Worm (Caenorhabditis elegans): ENCODE results near the gene T09F5.1.

The T09F5.1 gene

ce11 chrV:15191971-15192370, 43.1 kb downstream of the T09F5.1 start:
- TF ChIP-seq elt-1 (tag; optimal IDR thresholded peaks at IDR 0.05; ENCODE audit: borderline replicate concordance, insufficient read depth) (no peak), nhr-237 (tag; optimal IDR thresholded peaks at IDR 0.05) (no peak), nhr-76 (tag; optimal IDR thresholded peaks at IDR 0.05) (no peak), tbx-8 (GFP tag; optimal IDR thresholded peaks at IDR 0.05) (no peak)

ce11 chrV:15192377-15192776, 43.5 kb downstream of the T09F5.1 start, which contains the start of gene plc-2:
plc-2 (plus strand) TSS chrV:15192572.
- TF ChIP-seq sptf-1 (tag; optimal IDR thresholded peaks at IDR 0.05): no peak
- no peak for TF ChIP-seq mls-2 (tag; optimal IDR thresholded peaks at IDR 0.05)
- TF ChIP-seq sem-2 (GFP tag; optimal IDR thresholded peaks at IDR 0.05): no peak
- TF ChIP-seq bed-3 (GFP tag; optimal IDR thresholded peaks at IDR 0.05): no peak
- TF ChIP-seq elt-1 (tag; optimal IDR thresholded peaks at IDR 0.05; ENCODE audit: borderline replicate concordance, insufficient read depth): no peak
- no peak for TF ChIP-seq mep-1 (tag; optimal IDR thresholded peaks at IDR 0.05)
- no peak for TF ChIP-seq pha-4 (tag; optimal IDR thresholded peaks at IDR 0.05)
- no peak for TF ChIP-seq unc-62 (GFP tag; optimal IDR thresholded peaks at IDR 0.05)
- no peak for TF ChIP-seq drap-1 (GFP tag; optimal IDR thresholded peaks at IDR 0.05)
- TF ChIP-seq blmp-1 (tag; optimal IDR thresholded peaks at IDR 0.05): no peak
- TF ChIP-seq nhr-2 (tag; optimal IDR thresholded peaks at IDR 0.05): no peak
- no peak for TF ChIP-seq lin-32 (GFP tag; optimal IDR thresholded peaks at IDR 0.05)
- no peak for TF ChIP-seq tbx-8 (GFP tag; optimal IDR thresholded peaks at IDR 0.05)

ce11 chrV:15193909-15194308, 45.0 kb downstream of the T09F5.1 start, which contains the start of gene Y75B12B.13:
Y75B12B.13 (minus strand) TSS chrV:15194009.
- TF ChIP-seq bed-3 (GFP tag; optimal IDR thresholded peaks at IDR 0.05) (no peak), nhr-28 (tag; optimal IDR thresholded peaks at IDR 0.05) (no peak), nhr-76 (tag; optimal IDR thresholded peaks at IDR 0.05) (no peak), hlh-1 (tag; optimal IDR thresholded peaks at IDR 0.05) (no peak), elt-1 (tag; optimal IDR thresholded peaks at IDR 0.05; ENCODE audit: borderline replicate concordance, insufficient read depth) (no peak), pha-4 (tag; optimal IDR thresholded peaks at IDR 0.05) (no peak), mls-2 (tag; optimal IDR thresholded peaks at IDR 0.05) (no peak), sem-2 (GFP tag; optimal IDR thresholded peaks at IDR 0.05) (no peak)

- no peak for TF ChIP-seq lin-13 (tag; optimal IDR thresholded peaks at IDR 0.05)
- no peak for TF ChIP-seq sem-2 (GFP tag; optimal IDR thresholded peaks at IDR 0.05)
- no peak for TF ChIP-seq blmp-1 (tag; optimal IDR thresholded peaks at IDR 0.05)
- no peak for TF ChIP-seq bed-3 (GFP tag; optimal IDR thresholded peaks at IDR 0.05)
- no peak for TF ChIP-seq mls-2 (tag; optimal IDR thresholded peaks at IDR 0.05)
- TF ChIP-seq hlh-1 (tag; optimal IDR thresholded peaks at IDR 0.05): no peak
- no peak for TF ChIP-seq unc-120 (tag; optimal IDR thresholded peaks at IDR 0.05; ENCODE audit: poor library complexity, severe bottlenecking)
- no peak for TF ChIP-seq nhr-12 (tag; optimal IDR thresholded peaks at IDR 0.05)
- TF ChIP-seq snpc-4 (tag; optimal IDR thresholded peaks at IDR 0.05): no peak
- no peak for TF ChIP-seq ham-2 (GFP tag; optimal IDR thresholded peaks at IDR 0.05)
- TF ChIP-seq mep-1 (tag; optimal IDR thresholded peaks at IDR 0.05): no peak
- TF ChIP-seq lsy-2 (tag; optimal IDR thresholded peaks at IDR 0.05): no peak
- TF ChIP-seq mab-5 (tag; optimal IDR thresholded peaks at IDR 0.05): no peak
- no peak for TF ChIP-seq nhr-28 (tag; optimal IDR thresholded peaks at IDR 0.05)
- no peak for TF ChIP-seq ztf-11 (tag; optimal IDR thresholded peaks at IDR 0.05)
These were observed 49.1 kb downstream of the T09F5.1 start, which contains the start of gene srw-1 for ce11 chrV:15197955-15198354. srw-1 (plus strand) TSS chrV:15198255.

- TF ChIP-seq unc-120 (tag; optimal IDR thresholded peaks at IDR 0.05; ENCODE audit: poor library complexity, severe bottlenecking) (no peak), nhr-237 (tag; optimal IDR thresholded peaks at IDR 0.05) (no peak), zip-8 (tag; optimal IDR thresholded peaks at IDR 0.05) (no peak), sem-2 (GFP tag; optimal IDR thresholded peaks at IDR 0.05) (no peak), tbx-8 (GFP tag; optimal IDR thresholded peaks at IDR 0.05) (no peak), bed-3 (GFP tag; optimal IDR thresholded peaks at IDR 0.05) (no peak), M03D4.4 (tag; optimal IDR thresholded peaks at IDR 0.05) (no peak), ces-1 (GFP tag; optimal IDR thresholded peaks at IDR 0.05) (no peak), pha-4 (tag; optimal IDR thresholded peaks at IDR 0.05) (no peak), blmp-1 (tag; optimal IDR thresholded peaks at IDR 0.05) (no peak), nhr-2 (tag; optimal IDR thresholded peaks at IDR 0.05) (no peak), mab-5 (tag; optimal IDR thresholded peaks at IDR 0.05) (no peak), sptf-1 (tag; optimal IDR thresholded peaks at IDR 0.05) (no peak), nhr-28 (tag; optimal IDR thresholded peaks at IDR 0.05) (no peak), mls-2 (tag; optimal IDR thresholded peaks at IDR 0.05) (no peak), mep-1 (tag; optimal IDR thresholded peaks at IDR 0.05) (no peak), elt-1 (tag; optimal IDR thresholded peaks at IDR 0.05; ENCODE audit: borderline replicate concordance, insufficient read depth) (no peak), unc-39 (tag; optimal IDR thresholded peaks at IDR 0.05) (no peak), nhr-76 (tag; optimal IDR thresholded peaks at IDR 0.05) (no peak)
These were observed 50.9 kb downstream of the T09F5.1 start, which contains the start of gene Y75B12B.10 for ce11 chrV:15199768-15200167. Y75B12B.10 (plus strand) TSS chrV:15200068.
